Worm (Caenorhabditis elegans): ENCODE measurements around the gene nep-17.

The nep-17 gene

DNA sequence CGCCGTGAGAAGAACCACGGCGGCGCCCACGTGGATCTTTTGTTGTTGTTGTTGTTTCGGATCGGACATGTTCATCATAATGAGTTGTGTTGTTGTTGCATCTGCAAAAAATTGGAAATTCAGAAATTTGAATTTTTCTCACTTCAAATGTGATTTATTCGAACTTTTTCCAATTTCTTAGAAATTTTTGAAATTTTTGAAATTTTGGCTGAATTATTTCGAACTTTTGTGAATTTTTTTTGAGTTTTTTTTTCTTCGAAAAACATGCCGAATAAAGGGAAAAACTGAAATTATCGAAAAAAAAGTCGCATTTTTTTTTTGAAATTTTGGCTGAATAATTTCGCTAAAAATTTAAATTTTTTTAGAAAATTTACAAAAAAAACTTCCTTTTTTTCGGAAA, 23.5 kb downstream of the nep-17 start, which contains the start of gene snx-14:
Gene snx-14, minus strand, starts transcription at position 101 of the 400 bp plus-strand sequence.
- TF ChIP-seq ceh-18 (tag; optimal IDR thresholded peaks at IDR 0.05) (no peak), ttx-3 (tag; optimal IDR thresholded peaks at IDR 0.05) (no peak), unc-55 (GFP tag; optimal IDR thresholded peaks at IDR 0.05) (no peak), mec-3 (tag; optimal IDR thresholded peaks at IDR 0.05; ENCODE audit: borderline replicate concordance) (no peak), T23F11.4 (GFP tag; optimal IDR thresholded peaks at IDR 0.05) (no peak), ets-4 (tag; optimal IDR thresholded peaks at IDR 0.05) (no peak)

DNA sequence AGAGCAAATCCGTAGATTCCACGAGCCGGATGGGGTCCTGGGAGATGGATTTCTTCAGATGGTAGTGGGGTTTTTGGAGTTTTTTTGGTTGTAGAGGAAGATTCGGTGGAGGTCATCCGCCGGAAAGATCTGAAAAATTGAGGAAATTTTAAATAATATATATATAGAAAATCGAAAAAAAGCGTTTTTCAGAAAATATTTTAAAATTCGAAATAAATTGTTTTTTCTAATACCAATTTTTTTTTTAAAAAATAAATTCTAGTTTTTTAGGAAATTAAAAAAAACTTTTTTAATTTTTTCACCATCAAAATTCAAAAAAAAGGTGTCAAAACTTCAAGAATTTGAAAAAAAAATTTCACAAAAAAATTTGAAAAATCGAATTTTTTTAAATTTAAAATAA, 33.3 kb downstream of the nep-17 start, which contains the start of the genes noa-1 and Y48E1B.17:
Gene noa-1, minus strand, starts transcription at position 101 of the 400 bp plus-strand sequence.
Gene Y48E1B.17, minus strand, starts transcription at position 129 of the 400 bp plus-strand sequence.
- no peak for TF ChIP-seq ceh-14 (tag; optimal IDR thresholded peaks at IDR 0.05)
- TF ChIP-seq C38D4.7 (GFP tag; optimal IDR thresholded peaks at IDR 0.05): no peak
- no peak for TF ChIP-seq nhr-11 (tag; optimal IDR thresholded peaks at IDR 0.05)
- TF ChIP-seq dve-1 (tag; optimal IDR thresholded peaks at IDR 0.05): no peak
- no peak for TF ChIP-seq ceh-24 (tag; optimal IDR thresholded peaks at IDR 0.05)
- no peak for TF ChIP-seq ceh-6 (GFP tag; optimal IDR thresholded peaks at IDR 0.05)
- TF ChIP-seq npax-4 (tag; optimal IDR thresholded peaks at IDR 0.05): no peak
- TF ChIP-seq madf-2 (tag; optimal IDR thresholded peaks at IDR 0.05): no peak
- TF ChIP-seq ref-2 (tag; optimal IDR thresholded peaks at IDR 0.05): no peak
- TF ChIP-seq pqm-1 (tag; optimal IDR thresholded peaks at IDR 0.05): no peak
- TF ChIP-seq pag-3 (tag; optimal IDR thresholded peaks at IDR 0.05; ENCODE audit: borderline replicate concordance): no peak

DNA sequence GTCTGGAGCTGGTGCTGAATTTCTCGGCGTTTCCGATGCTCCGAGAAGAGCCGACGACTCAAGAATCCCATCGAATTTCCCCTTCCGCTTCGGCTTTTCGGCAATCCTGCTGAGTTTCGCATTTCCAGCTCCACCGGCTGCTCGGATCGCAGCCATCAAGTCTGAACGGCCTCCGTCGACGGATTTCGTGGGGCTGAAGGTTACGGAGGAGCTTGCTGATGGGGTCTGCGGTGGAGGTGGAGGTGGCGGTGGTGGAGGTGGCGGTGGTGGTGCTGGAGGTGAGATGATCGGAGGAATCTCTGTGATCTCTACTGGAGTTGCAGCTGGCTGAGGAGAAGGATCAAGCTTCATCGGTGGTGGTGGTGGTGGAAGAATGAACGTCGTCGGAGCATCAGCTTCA, 35.4 kb downstream of the nep-17 start:
- TF ChIP-seq mec-3 (tag; optimal IDR thresholded peaks at IDR 0.05; ENCODE audit: borderline replicate concordance) (no peak), nfya-1 (tag; optimal IDR thresholded peaks at IDR 0.05) (no peak), ceh-18 (tag; optimal IDR thresholded peaks at IDR 0.05) (no peak), ets-4 (tag; optimal IDR thresholded peaks at IDR 0.05) (no peak), madf-2 (tag; optimal IDR thresholded peaks at IDR 0.05) (no peak), sdc-2 (tag; optimal IDR thresholded peaks at IDR 0.05) (no peak), sox-4 (tag; optimal IDR thresholded peaks at IDR 0.05) (no peak), ref-2 (tag; optimal IDR thresholded peaks at IDR 0.05) (no peak), ceh-19 (GFP tag; optimal IDR thresholded peaks at IDR 0.05) (no peak), unc-42 (tag; optimal IDR thresholded peaks at IDR 0.05) (no peak), fkh-6 (tag; optimal IDR thresholded peaks at IDR 0.05) (no peak), elt-4 (tag; optimal IDR thresholded peaks at IDR 0.05) (no peak), tbx-2 (tag; optimal IDR thresholded peaks at IDR 0.05) (no peak), ztf-16 (tag; optimal IDR thresholded peaks at IDR 0.05) (no peak), pha-4 (tag; optimal IDR thresholded peaks at IDR 0.05) (no peak), unc-3 (GFP tag; conservative IDR thresholded peaks at IDR 0.05) (no peak), unc-3 (tag; optimal IDR thresholded peaks at IDR 0.05) (no peak), zip-5 (tag; optimal IDR thresholded peaks at IDR 0.05) (no peak), ceh-9 (tag; optimal IDR thresholded peaks at IDR 0.05) (no peak)

DNA sequence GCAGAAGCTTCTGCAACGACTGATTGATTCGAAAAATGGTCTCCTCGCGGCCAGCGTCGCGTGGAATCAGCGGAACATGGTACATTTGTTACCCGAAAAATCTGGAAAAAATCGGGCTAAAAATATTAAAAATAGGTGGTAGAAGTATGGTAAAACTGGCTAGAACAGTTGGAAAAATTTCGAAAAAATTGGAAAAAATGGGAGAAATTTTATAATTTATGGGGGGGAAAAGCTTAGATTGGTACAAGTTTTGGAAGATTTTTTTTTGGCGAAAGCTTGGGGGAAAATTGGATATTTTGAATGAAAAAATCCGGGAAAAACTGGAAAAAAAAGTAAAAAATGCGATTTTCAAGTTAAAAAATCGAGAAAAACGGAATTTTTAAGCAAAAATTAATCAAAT, 39.9 kb downstream of the nep-17 start, which contains the start of gene ddl-2:
Gene ddl-2, minus strand, starts transcription at position 101 of the 400 bp plus-strand sequence.
- no peak for TF ChIP-seq fkh-10 (GFP tag; optimal IDR thresholded peaks at IDR 0.05)

DNA sequence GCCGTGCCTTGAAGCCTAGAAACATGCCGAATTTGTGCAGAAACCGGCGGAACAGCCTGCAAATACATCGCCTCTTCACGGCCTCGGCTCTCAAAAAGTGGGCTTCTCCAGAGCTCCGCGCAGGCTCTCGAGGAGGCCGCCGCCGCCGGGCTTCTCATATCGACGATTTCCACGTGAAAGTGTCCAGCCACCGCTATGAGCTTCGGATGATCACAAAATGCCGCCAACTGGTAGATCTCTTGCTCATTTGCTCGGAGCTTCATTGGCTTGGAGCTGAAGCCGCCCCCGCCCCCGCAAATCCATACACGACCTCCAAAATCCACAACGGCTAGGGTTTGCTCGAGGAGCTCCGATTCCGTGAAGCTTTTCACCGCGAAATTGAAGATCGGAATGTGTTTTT, 52.9 kb downstream of the nep-17 start:
- no peak for TF ChIP-seq fkh-6 (tag; optimal IDR thresholded peaks at IDR 0.05)
- peak; percentile 80 for TF ChIP-seq mec-3 (tag; optimal IDR thresholded peaks at IDR 0.05; ENCODE audit: borderline replicate concordance)
- no peak for TF ChIP-seq ama-1 (optimal IDR thresholded peaks at IDR 0.05)
- no peak for TF ChIP-seq ttx-3 (tag; optimal IDR thresholded peaks at IDR 0.05)
